Fruit fly (Drosophila melanogaster) whole organism, embryonic: ENCODE measurements around the gene CG2747.

Experiments
- Atf6 ChIP-seq: fragments of 200-800 bp; sonication (Bioruptor generic); IDR thresholded peaks from 2 replicates; pipeline ENCODE4 v1.3.6; 2022; ENCODE audit warnings: missing biosample characterization, missing genetic modification characterization
- Bdp1 ChIP-seq: fragments of 200-800 bp; sonication (Bioruptor generic); optimal IDR thresholded peaks from 3 replicates; lab custom pipeline; 2016; ENCODE audit warnings: missing biosample characterization, missing genetic modification characterization
- Bgb ChIP-seq: fragments of 200-800 bp; sonication (Bioruptor generic); IDR thresholded peaks from 2 replicates; pipeline ENCODE4 v1.3.6; 2022; ENCODE audit warnings: missing biosample characterization, missing genetic modification characterization; ENCODE audit not compliant: partially characterized antibody
- CG10959 ChIP-seq: fragments of 200-800 bp; sonication (Bioruptor generic); IDR thresholded peaks from 2 replicates; pipeline ENCODE4 v1.3.6; 2022; ENCODE audit warnings: missing biosample characterization, missing genetic modification characterization
- CG11398 ChIP-seq: fragments of 200-800 bp; sonication (Bioruptor generic); optimal IDR thresholded peaks from 2 replicates; lab custom pipeline; 2016; ENCODE audit warnings: missing biosample characterization, missing genetic modification characterization
- CG11504 ChIP-seq: fragments of 200-800 bp; sonication (Bioruptor generic); optimal IDR thresholded peaks from 3 replicates; lab custom pipeline; 2019; ENCODE audit warnings: missing biosample characterization, mild to moderate bottlenecking, missing genetic modification characterization, moderate library complexity
- CG11560 ChIP-seq: fragments of 200-800 bp; sonication (Bioruptor generic); IDR thresholded peaks from 3 replicates; pipeline ENCODE4 v1.3.6; 2022; ENCODE audit warnings: missing biosample characterization, missing genetic modification characterization
- CG12391 ChIP-seq: fragments of 200-800 bp; sonication (Bioruptor generic); optimal IDR thresholded peaks from 3 replicates; lab custom pipeline; 2018; ENCODE audit warnings: missing biosample characterization, mild to moderate bottlenecking, missing genetic modification characterization, moderate library complexity
- CG12659 ChIP-seq: fragments of 200-800 bp; sonication (Bioruptor generic); optimal IDR thresholded peaks from 3 replicates; lab custom pipeline; 2017; ENCODE audit warnings: mild to moderate bottlenecking, missing biosample characterization, missing genetic modification reagents, missing genetic modification characterization
- CG14710 ChIP-seq: fragments of 200-800 bp; sonication (Bioruptor generic); optimal IDR thresholded peaks from 3 replicates; lab custom pipeline; 2019; ENCODE audit warnings: missing biosample characterization, mild to moderate bottlenecking, missing genetic modification characterization, moderate library complexity
- CG16863 ChIP-seq: fragments of 200-800 bp; sonication (Bioruptor generic); optimal IDR thresholded peaks from 3 replicates; lab custom pipeline; 2016; ENCODE audit warnings: missing biosample characterization, missing genetic modification characterization
- CG1792 ChIP-seq: fragments of 200-800 bp; sonication (Bioruptor generic); optimal IDR thresholded peaks from 2 replicates; lab custom pipeline; 2016; ENCODE audit warnings: missing biosample characterization, missing genetic modification characterization
- CG34224 ChIP-seq: fragments of 200-800 bp; sonication (Bioruptor generic); IDR thresholded peaks from 3 replicates; pipeline ENCODE4 v1.3.6; 2022; ENCODE audit warnings: missing biosample characterization, missing genetic modification characterization; ENCODE audit not compliant: partially characterized antibody
- CG34376 ChIP-seq: fragments of 200-800 bp; sonication (Bioruptor generic); optimal IDR thresholded peaks from 2 replicates; lab custom pipeline; 2018; ENCODE audit warnings: missing biosample characterization, mild to moderate bottlenecking, missing genetic modification characterization
- CG6765 ChIP-seq: fragments of 200-800 bp; sonication (Bioruptor generic); optimal IDR thresholded peaks from 3 replicates; lab custom pipeline; 2017; ENCODE audit warnings: missing biosample characterization, mild to moderate bottlenecking, missing genetic modification characterization
- CG6854 ChIP-seq: fragments of 200-800 bp; sonication (Bioruptor generic); optimal IDR thresholded peaks from 3 replicates; lab custom pipeline; 2017; ENCODE audit warnings: missing biosample characterization, mild to moderate bottlenecking, missing genetic modification characterization
- CG7745 ChIP-seq: fragments of 200-800 bp; sonication (Bioruptor generic); optimal IDR thresholded peaks from 2 replicates; lab custom pipeline; 2018; ENCODE audit warnings: missing biosample characterization, mild to moderate bottlenecking, missing genetic modification characterization, moderate library complexity
- CG7839 ChIP-seq: fragments of 200-800 bp; sonication (Bioruptor generic); optimal IDR thresholded peaks from 3 replicates; lab custom pipeline; 2018; ENCODE audit warnings: missing biosample characterization, mild to moderate bottlenecking, missing genetic modification characterization, moderate library complexity
- CkIIα-i1 ChIP-seq: fragments of 200-800 bp; sonication (Bioruptor generic); IDR thresholded peaks from 2 replicates; pipeline ENCODE4 v1.3.6; 2022; ENCODE audit warnings: missing biosample characterization, missing genetic modification characterization
- D19B ChIP-seq: fragments of 200-800 bp; sonication (Bioruptor generic); optimal IDR thresholded peaks from 2 replicates; lab custom pipeline; 2017; ENCODE audit warnings: missing biosample characterization, mild to moderate bottlenecking, missing genetic modification characterization
- Deaf1 ChIP-seq: fragments of 200-800 bp; optimal IDR thresholded peaks from 3 replicates; lab custom pipeline; 2019; ENCODE audit warnings: missing biosample characterization, mild to moderate bottlenecking, missing genetic modification characterization, moderate library complexity
- HLH3B ChIP-seq: fragments of 200-800 bp; sonication (Bioruptor generic); IDR thresholded peaks from 2 replicates; pipeline ENCODE4 v1.3.6; 2022; ENCODE audit warnings: missing biosample characterization, missing genetic modification characterization
- Hr51 ChIP-seq, 2 experiments: fragments of 200-800 bp; sonication (Bioruptor generic); optimal IDR thresholded peaks; 2 replicates in 1 of 2; 3 replicates in 1 of 2; lab custom pipeline; 2016 to 2018; ENCODE audit warnings: missing biosample characterization in 2 of 2, missing genetic modification characterization in 2 of 2, mild to moderate bottlenecking in 1 of 2, moderate library complexity in 1 of 2
- Lhr ChIP-seq: fragments of 200-800 bp; sonication (Bioruptor generic); optimal IDR thresholded peaks from 3 replicates; lab custom pipeline; 2017; ENCODE audit warnings: mild to moderate bottlenecking, missing biosample characterization, missing genetic modification reagents, missing genetic modification characterization
- Mad ChIP-seq: fragments of 200-800 bp; sonication (Bioruptor generic); optimal IDR thresholded peaks from 2 replicates; lab custom pipeline; 2016; ENCODE audit warnings: missing biosample characterization, missing genetic modification characterization
- Mrtf ChIP-seq: fragments of 200-800 bp; sonication (Bioruptor generic); IDR thresholded peaks from 3 replicates; pipeline ENCODE4 v1.3.6; 2022; ENCODE audit warnings: missing biosample characterization, missing genetic modification characterization
- Myb ChIP-seq: fragments of 200-800 bp; sonication (Bioruptor generic); optimal IDR thresholded peaks from 2 replicates; lab custom pipeline; 2016; ENCODE audit warnings: missing biosample characterization, missing genetic modification characterization
- NC2α ChIP-seq: fragments of 200-800 bp; sonication (Bioruptor generic); optimal IDR thresholded peaks from 2 replicates; lab custom pipeline; 2016; ENCODE audit warnings: missing biosample characterization, missing genetic modification characterization
- Side ChIP-seq: fragments of 200-800 bp; sonication (Bioruptor generic); optimal IDR thresholded peaks from 2 replicates; lab custom pipeline; 2016; ENCODE audit warnings: missing biosample characterization, missing genetic modification characterization
- Sox102F ChIP-seq: fragments of 200-800 bp; sonication (Bioruptor generic); optimal IDR thresholded peaks from 2 replicates; lab custom pipeline; 2018; ENCODE audit warnings: missing biosample characterization, mild to moderate bottlenecking, missing genetic modification characterization, moderate library complexity
- ato ChIP-seq: fragments of 200-800 bp; sonication (Bioruptor generic); IDR thresholded peaks from 2 replicates; pipeline ENCODE4 v1.3.6; 2022; ENCODE audit warnings: missing biosample characterization, missing genetic modification characterization; ENCODE audit not compliant: partially characterized antibody
- az2 ChIP-seq: fragments of 200-800 bp; sonication (Bioruptor generic); optimal IDR thresholded peaks from 3 replicates; lab custom pipeline; 2016; ENCODE audit warnings: missing biosample characterization, missing genetic modification characterization
- croc ChIP-seq: fragments of 200-800 bp; sonication (Bioruptor generic); conservative IDR thresholded peaks from 3 replicates; pipeline ENCODE4 v1.3.6; 2022; ENCODE audit warnings: missing biosample characterization, missing genetic modification characterization
- dmrt99B ChIP-seq: fragments of 200-800 bp; sonication (Bioruptor generic); optimal IDR thresholded peaks from 2 replicates; lab custom pipeline; 2018; ENCODE audit warnings: missing biosample characterization, mild to moderate bottlenecking, missing genetic modification characterization, moderate library complexity
- ftz-f1 ChIP-seq: fragments of 200-800 bp; sonication (Bioruptor generic); optimal IDR thresholded peaks from 2 replicates; lab custom pipeline; 2016; ENCODE audit warnings: missing biosample characterization, missing genetic modification characterization
- gsb-n ChIP-seq: fragments of 200-800 bp; sonication (Bioruptor generic); optimal IDR thresholded peaks from 3 replicates; lab custom pipeline; 2018; ENCODE audit warnings: missing biosample characterization, mild to moderate bottlenecking, missing genetic modification characterization
- insv ChIP-seq, 2 experiments: fragments of 200-800 bp; sonication (Bioruptor generic); optimal IDR thresholded peaks; 3 replicates each; lab custom pipeline; 2016 to 2018; ENCODE audit warnings: missing biosample characterization in 2 of 2, missing genetic modification characterization in 2 of 2
- lab ChIP-seq: fragments of 200-800 bp; sonication (Bioruptor generic); optimal IDR thresholded peaks from 3 replicates; lab custom pipeline; 2017; ENCODE audit warnings: missing biosample characterization, missing genetic modification characterization, mild to moderate bottlenecking, moderate library complexity, missing genetic modification reagents
- onecut ChIP-seq: fragments of 200-800 bp; sonication (Bioruptor generic); IDR thresholded peaks from 2 replicates; pipeline ENCODE4 v1.3.6; 2022; ENCODE audit warnings: missing biosample characterization, missing genetic modification characterization
- pan ChIP-seq, 4 experiments: fragments of >200 bp in 3 of 4; fragments of 200-800 bp in 1 of 4; sonication (Bioruptor generic) in 1 of 4; optimal IDR thresholded peaks in 3 of 4; IDR thresholded peaks in 1 of 4; 2 replicates each; pipeline versions ENCODE4 v1.3.6 to Lab custom; 2017 to 2022; ENCODE audit warnings: missing biosample characterization in 2 of 4, missing genetic modification characterization in 2 of 4, mixed read lengths in 1 of 4
- row ChIP-seq: fragments of 200-800 bp; sonication (Bioruptor generic); IDR thresholded peaks from 3 replicates; pipeline ENCODE4 v1.3.6; 2022; ENCODE audit warnings: missing biosample characterization, missing genetic modification characterization
- scrt ChIP-seq: fragments of 200-800 bp; sonication (Bioruptor generic); optimal IDR thresholded peaks from 2 replicates; lab custom pipeline; 2018; ENCODE audit warnings: missing biosample characterization, mild to moderate bottlenecking, missing genetic modification characterization, moderate library complexity
- sd ChIP-seq: fragments of 200-800 bp; sonication (Bioruptor generic); optimal IDR thresholded peaks from 3 replicates; lab custom pipeline; 2018; ENCODE audit warnings: missing biosample characterization, mild to moderate bottlenecking, missing genetic modification characterization, moderate library complexity
- sima ChIP-seq: fragments of 200-800 bp; sonication (Bioruptor generic); optimal IDR thresholded peaks from 2 replicates; lab custom pipeline; 2016; ENCODE audit warnings: missing biosample characterization, missing genetic modification characterization
- slou ChIP-seq: fragments of 200-800 bp; sonication (Bioruptor generic); optimal IDR thresholded peaks from 3 replicates; lab custom pipeline; 2016; ENCODE audit warnings: missing biosample characterization, missing genetic modification characterization
- sna ChIP-seq: fragments of 200-800 bp; sonication (Bioruptor generic); IDR thresholded peaks from 2 replicates; pipeline ENCODE4 v1.3.6; 2022; ENCODE audit warnings: missing biosample characterization, missing genetic modification characterization; ENCODE audit not compliant: partially characterized antibody
- sob ChIP-seq: fragments of 200-800 bp; sonication (Bioruptor generic); IDR thresholded peaks from 2 replicates; pipeline ENCODE4 v1.3.6; 2022; ENCODE audit warnings: missing biosample characterization, missing genetic modification characterization
- stc ChIP-seq: fragments of 200-800 bp; sonication (Bioruptor generic); IDR thresholded peaks from 2 replicates; pipeline ENCODE4 v1.3.6; 2022; ENCODE audit warnings: missing biosample characterization, missing genetic modification characterization
- tgo ChIP-seq: fragments of 200-800 bp; sonication (Bioruptor generic); IDR thresholded peaks from 3 replicates; pipeline ENCODE4 v1.3.6; 2022; ENCODE audit warnings: missing biosample characterization, missing genetic modification characterization
- zfh2 ChIP-seq: fragments of 200-800 bp; sonication (Bioruptor generic); optimal IDR thresholded peaks from 2 replicates; lab custom pipeline; 2016; ENCODE audit warnings: missing biosample characterization, missing genetic modification characterization

The CG2747 gene

DNA sequence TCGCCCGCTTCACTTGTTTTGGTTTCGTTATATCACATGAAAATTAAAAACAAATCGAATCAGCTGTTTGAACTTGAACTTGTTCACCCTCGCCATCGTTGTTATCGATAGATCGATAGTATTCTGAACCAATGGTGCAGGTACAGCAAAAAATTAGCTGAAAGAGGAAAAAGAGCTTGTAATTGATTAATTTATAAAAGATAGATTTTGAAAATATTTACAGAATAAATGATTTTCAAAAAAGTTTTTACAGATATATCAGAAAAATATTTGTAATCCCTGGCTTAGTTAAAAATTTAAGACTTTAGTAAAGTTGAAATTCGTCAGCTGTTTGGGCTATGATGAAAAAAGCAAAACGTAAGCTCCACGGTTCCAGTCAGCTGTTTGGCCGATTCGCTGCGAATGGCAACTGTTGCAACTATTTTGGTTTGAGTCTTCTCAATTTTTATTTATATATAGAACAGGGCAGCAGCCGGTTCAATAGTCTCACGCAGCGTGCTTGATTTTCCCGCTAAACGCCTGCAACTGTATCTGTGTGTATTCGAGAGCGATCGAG is 2.4 kb upstream of the CG2747 start, which contains the start of the genes CG11035 and unc-45 (continued):
- TF ChIP-seq lab (GFP tag; lab: Kevin White, UChicago) (no peak), CG1792 (GFP tag; lab: Kevin White, UChicago) (no peak), CG12391 (tag; lab: Kevin White, UChicago) (peak; percentile 70), CG7839 (tag; lab: Kevin White, UChicago) (peak; percentile 48), D19B (no peak), Atf6 (GFP tag; lab: Robert Waterston, UW) (no peak), az2 (GFP tag; lab: Kevin White, UChicago) (peak; percentile 12), CG11504 (peak; percentile 61), CG34224 (peak; percentile 64; the same call in 2 of the 3 replicates), Sox102F (GFP tag; lab: Kevin White, UChicago) (no peak), CG11398 (no peak), tgo (peak; percentile 54), CG34376 (GFP tag; lab: Kevin White, UChicago) (peak; percentile 20), ato (GFP tag; lab: Robert Waterston, UW) (no peak), CG14710 (tag; lab: Kevin White, UChicago) (peak; percentile 61), stc (no peak), Myb (GFP tag; lab: Kevin White, UChicago) (no peak), pan (optimal IDR thresholded peaks at IDR 0.05; lab: Kevin White, UChicago) (no peak), pan (GFP tag; optimal IDR thresholded peaks at IDR 0.05 in 1 of 2, IDR thresholded peaks at IDR 0.05 in 1 of 2) (no peak), sna (peak; percentile 75), slou (GFP tag; lab: Kevin White, UChicago) (no peak), CG11560 (no peak), Side (GFP tag; lab: Kevin White, UChicago) (no peak), row (GFP tag; lab: Robert Waterston, UW) (peak; percentile 91), zfh2 (GFP tag; lab: Kevin White, UChicago) (no peak), scrt (GFP tag; lab: Kevin White, UChicago) (peak; percentile 90), NC2α (GFP tag; lab: Kevin White, UChicago) (no peak), ftz-f1 (GFP tag; lab: Kevin White, UChicago) (peak; percentile 27), sima (GFP tag; lab: Kevin White, UChicago) (no peak), Bgb (GFP tag; lab: Robert Waterston, UW) (peak; percentile 68), croc (no peak), onecut (no peak), gsb-n (tag; lab: Kevin White, UChicago) (no peak), sd (tag; lab: Kevin White, UChicago) (no peak), CG7745 (tag; lab: Kevin White, UChicago) (no peak), CG6854 (GFP tag; lab: Kevin White, UChicago) (no peak), sob (GFP tag; lab: Robert Waterston, UW) (peak; percentile 65), Bdp1 (GFP tag; lab: Kevin White, UChicago) (no peak), CkIIα-i1 (GFP tag; lab: Robert Waterston, UW) (no peak), CG10959 (GFP tag; lab: Robert Waterston, UW) (no peak), CG12659 (GFP tag; lab: Kevin White, UChicago) (peak; percentile 63), dmrt99B (tag; lab: Kevin White, UChicago) (no peak), Lhr (GFP tag; lab: Kevin White, UChicago) (peak; percentile 35), Deaf1 (tag; lab: Kevin White, UChicago) (no peak), CG16863 (GFP tag; lab: Kevin White, UChicago) (no peak), Mrtf (no peak), Mad (GFP tag; lab: Kevin White, UChicago) (no peak), HLH3B (GFP tag; lab: Robert Waterston, UW) (0 out of 2 replicates have a peak, but pooled peaks have one; percentile 23), Hr51 (GFP tag; optimal IDR thresholded peaks at IDR 0.05; lab: Kevin White, UChicago) (peak in 1 of 2 experiments; percentile 19), CG6765 (GFP tag; lab: Kevin White, UChicago) (no peak), insv (GFP tag; optimal IDR thresholded peaks at IDR 0.05; lab: Kevin White, UChicago) (no peak)
